Fruit fly (Drosophila melanogaster) Kc167 (cell line): Measurements from ENCODE around the gene CG33060.

Experiments used
- Sin3A ChIP-seq: fragments of >200 bp; optimal IDR thresholded peaks from 2 replicates; lab custom pipeline; 2018; ENCODE audit warnings: missing external identifiers
- psq ChIP-seq: fragments of >200 bp; optimal IDR thresholded peaks from 2 replicates; lab custom pipeline; 2017; ENCODE audit warnings: missing external identifiers

dm6 chr3L:16357860-16358259 lies 27.0 kb downstream of the CG33060 start:
- TF ChIP-seq Sin3A (no peak), psq (lab: Kevin White, UChicago) (no peak)
